Fruit fly (Drosophila melanogaster): ENCODE measurements around the gene Gnpnat.
A peak's percentile ranks its signal among the peaks of the same experiment; 100 is the strongest.

The Gnpnat gene

DNA sequence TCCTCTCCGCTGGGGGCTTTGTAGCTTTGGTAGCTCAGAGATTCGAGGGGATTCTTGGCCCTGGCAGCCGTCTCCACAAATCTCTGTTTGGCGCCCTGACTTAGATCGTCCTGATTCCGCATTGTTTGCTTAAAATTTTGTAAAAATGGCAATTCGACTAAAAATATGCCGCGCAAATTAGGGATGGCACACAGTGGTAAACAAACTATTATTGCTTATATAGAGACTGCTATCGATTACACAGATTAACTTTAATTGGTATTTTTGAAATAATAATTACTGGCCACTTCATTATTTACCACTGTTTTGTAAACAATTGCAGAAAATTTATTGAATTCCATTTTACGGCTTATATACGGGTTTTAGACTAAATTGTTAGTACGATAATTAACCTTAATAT lies 13.3 kb upstream of the Gnpnat start, which contains the start of the genes Naa40 and CG18731 (continued):
- no peak for TF ChIP-seq chinmo (GFP tag; IDR thresholded peaks at IDR 0.05; ENCODE audit: partially characterized antibody)
- TF ChIP-seq CG31388 (GFP tag; optimal IDR thresholded peaks at IDR 0.05) = no peak
- TF ChIP-seq NFAT (GFP tag; IDR thresholded peaks at IDR 0.05) = no peak
- no peak for TF ChIP-seq CG6254 (GFP tag; optimal IDR thresholded peaks at IDR 0.05)
- TF ChIP-seq CkIIα-i1 (GFP tag; IDR thresholded peaks at IDR 0.05) = no peak
- TF ChIP-seq grau (tag; optimal IDR thresholded peaks at IDR 0.05) = no peak
- no peak for TF ChIP-seq NC2α (GFP tag; optimal IDR thresholded peaks at IDR 0.05)
- no peak for TF ChIP-seq CG13296 (GFP tag; optimal IDR thresholded peaks at IDR 0.05)
- TF ChIP-seq Med (GFP tag) = peak; percentile 61
- TF ChIP-seq Dbx (GFP tag; IDR thresholded peaks at IDR 0.05) = no peak
- no peak for TF ChIP-seq Rx (GFP tag; IDR thresholded peaks at IDR 0.05)
- no peak for TF ChIP-seq mld (GFP tag; IDR thresholded peaks at IDR 0.05; ENCODE audit: partially characterized antibody)
- TF ChIP-seq pb (GFP tag; optimal IDR thresholded peaks at IDR 0.05) = no peak
- TF ChIP-seq ara (GFP tag; IDR thresholded peaks at IDR 0.05) = no peak
- no peak for TF ChIP-seq CG43689 (GFP tag; IDR thresholded peaks at IDR 0.05)
- no peak for TF ChIP-seq CG34376 (GFP tag; optimal IDR thresholded peaks at IDR 0.05)
- no peak for TF ChIP-seq CG2889 (GFP tag; IDR thresholded peaks at IDR 0.05)
- TF ChIP-seq Rfx (GFP tag; IDR thresholded peaks at IDR 0.05) = no peak
- TF ChIP-seq CG18476 (GFP tag; optimal IDR thresholded peaks at IDR 0.05) = no peak
- TF ChIP-seq gsb-n (tag; optimal IDR thresholded peaks at IDR 0.05) = no peak
- no peak for TF ChIP-seq CG32772 (GFP tag; IDR thresholded peaks at IDR 0.05)
- no peak for TF ChIP-seq B-H2 (GFP tag; optimal IDR thresholded peaks at IDR 0.05)
- TF ChIP-seq wek (GFP tag; optimal IDR thresholded peaks at IDR 0.05) = no peak
- TF ChIP-seq Dp (GFP tag; optimal IDR thresholded peaks at IDR 0.05) = peak; percentile 75
- TF ChIP-seq CG4404 (GFP tag; IDR thresholded peaks at IDR 0.05) = no peak
- no peak for TF ChIP-seq bab2 (GFP tag; optimal IDR thresholded peaks at IDR 0.05)
- no peak for TF ChIP-seq CG7556 (GFP tag; optimal IDR thresholded peaks at IDR 0.05)
- no peak for TF ChIP-seq wor (GFP tag; IDR thresholded peaks at IDR 0.05)
- TF ChIP-seq CG2116 (GFP tag; optimal IDR thresholded peaks at IDR 0.05) = peak; percentile 23
- TF ChIP-seq Sry-β (GFP tag; optimal IDR thresholded peaks at IDR 0.05) = no peak
- no peak for TF ChIP-seq Gug (GFP tag; IDR thresholded peaks at IDR 0.05)
- no peak for TF ChIP-seq CG7786 (GFP tag; optimal IDR thresholded peaks at IDR 0.05)
- peak; percentile 88 for TF ChIP-seq Sry-δ (GFP tag; optimal IDR thresholded peaks at IDR 0.05)
- no peak for TF ChIP-seq CG12219 (GFP tag; optimal IDR thresholded peaks at IDR 0.05)
- TF ChIP-seq CG4360 (GFP tag; IDR thresholded peaks at IDR 0.05) = no peak
- no peak for TF ChIP-seq CG11560 (tag; IDR thresholded peaks at IDR 0.05)
- no peak for TF ChIP-seq CG8478 (optimal IDR thresholded peaks at IDR 0.05)
- no peak for TF ChIP-seq CG2199 (GFP tag; IDR thresholded peaks at IDR 0.05)
- TF ChIP-seq CG16863 (GFP tag; optimal IDR thresholded peaks at IDR 0.05) = no peak
- peak; percentile 59 for TF ChIP-seq CG3847 (GFP tag; IDR thresholded peaks at IDR 0.05)
- no peak for TF ChIP-seq Antp (GFP tag; optimal IDR thresholded peaks at IDR 0.05)
- no peak for TF ChIP-seq CG17802 (tag; optimal IDR thresholded peaks at IDR 0.05)
- TF ChIP-seq pros (GFP tag; optimal IDR thresholded peaks at IDR 0.05) = no peak
- peak; percentile 7 for TF ChIP-seq CG14710 (tag; optimal IDR thresholded peaks at IDR 0.05)
- TF ChIP-seq stc (GFP tag; IDR thresholded peaks at IDR 0.05) = no peak
- no peak for TF ChIP-seq CG3995 (GFP tag; optimal IDR thresholded peaks at IDR 0.05)
- no peak for TF ChIP-seq CG9215 (GFP tag; IDR thresholded peaks at IDR 0.05)
- no peak for TF ChIP-seq nmo (GFP tag; optimal IDR thresholded peaks at IDR 0.05)
- peak; percentile 59 for TF ChIP-seq CG34224 (GFP tag; IDR thresholded peaks at IDR 0.05; ENCODE audit: partially characterized antibody)
- TF ChIP-seq fd96Cb (tag; optimal IDR thresholded peaks at IDR 0.05) = no peak
- no peak for TF ChIP-seq CG7357 (GFP tag; IDR thresholded peaks at IDR 0.05)
- no peak for TF ChIP-seq ash1 (GFP tag; optimal IDR thresholded peaks at IDR 0.05)
- TF ChIP-seq slou (GFP tag; optimal IDR thresholded peaks at IDR 0.05) = no peak
